Fruit fly (Drosophila melanogaster) whole organism, wandering third instar larva: ENCODE results near the gene Arpc1.

Experiments used
- Abd-B ChIP-seq: fragments of >200 bp; optimal IDR thresholded peaks from 2 replicates; lab custom pipeline; 2017; ENCODE audit warnings: missing biosample characterization, missing genetic modification characterization
- CG32264 ChIP-seq: fragments of 200-800 bp; sonication (Bioruptor generic); optimal IDR thresholded peaks from 2 replicates; lab custom pipeline; 2016; ENCODE audit warnings: missing biosample characterization, missing genetic modification characterization
- CG9705 ChIP-seq: fragments of 200-800 bp; sonication (Bioruptor generic); optimal IDR thresholded peaks from 2 replicates; lab custom pipeline; 2018; ENCODE audit warnings: missing biosample characterization, mild to moderate bottlenecking, missing genetic modification characterization
- CrebA ChIP-seq: fragments of 200-800 bp; sonication (Bioruptor generic); optimal IDR thresholded peaks from 2 replicates; lab custom pipeline; 2016; ENCODE audit warnings: missing biosample characterization, mild to moderate bottlenecking, missing genetic modification characterization, borderline replicate concordance
- Dfd ChIP-seq: fragments of >200 bp; optimal IDR thresholded peaks from 2 replicates; lab custom pipeline; 2017; ENCODE audit warnings: missing biosample characterization, missing genetic modification characterization
- Dif ChIP-seq: fragments of 200-275, 200-300 bp; sonication (Bioruptor generic); optimal IDR thresholded peaks from 2 replicates; lab custom pipeline; 2018; ENCODE audit warnings: missing biosample characterization, missing genetic modification characterization; ENCODE audit not compliant: partially characterized antibody
- GATAd ChIP-seq: sonication (Bioruptor generic); optimal IDR thresholded peaks from 2 replicates; lab custom pipeline; 2016; ENCODE audit warnings: missing biosample characterization, missing genetic modification characterization
- HLH106 ChIP-seq: fragments of 200-800 bp; optimal IDR thresholded peaks from 3 replicates; lab custom pipeline; 2019; ENCODE audit warnings: missing biosample characterization, mild to moderate bottlenecking, missing genetic modification characterization, moderate library complexity
- Hnf4 ChIP-seq: fragments of 200-800 bp; sonication (Bioruptor generic); optimal IDR thresholded peaks from 2 replicates; lab custom pipeline; 2016; ENCODE audit warnings: missing biosample characterization, mild to moderate bottlenecking, missing genetic modification characterization
- Hr78 ChIP-seq: fragments of >200 bp; optimal IDR thresholded peaks from 2 replicates; lab custom pipeline; 2017; ENCODE audit warnings: missing biosample characterization, missing genetic modification characterization
- Hr83 ChIP-seq: fragments of 200-300 bp; sonication (Bioruptor generic); optimal IDR thresholded peaks from 2 replicates; lab custom pipeline; 2016; ENCODE audit warnings: missing biosample characterization, mild to moderate bottlenecking, missing genetic modification characterization, moderate library complexity; ENCODE audit not compliant: poor library complexity, severe bottlenecking
- Jra ChIP-seq: sonication (Bioruptor generic); optimal IDR thresholded peaks from 2 replicates; lab custom pipeline; 2016; ENCODE audit warnings: missing biosample characterization, missing genetic modification characterization
- Mio ChIP-seq: sonication (Bioruptor generic); optimal IDR thresholded peaks from 2 replicates; lab custom pipeline; 2016; ENCODE audit warnings: missing biosample characterization, missing genetic modification characterization
- Myc ChIP-seq: fragments of >200 bp; optimal IDR thresholded peaks from 2 replicates; lab custom pipeline; 2017
- N ChIP-seq: fragments of >200 bp; optimal IDR thresholded peaks from 2 replicates; lab custom pipeline; 2018; ENCODE audit warnings: missing biosample characterization, missing external identifiers, missing genetic modification characterization
- OdsH ChIP-seq: fragments of 200-800 bp; sonication (Bioruptor generic); optimal IDR thresholded peaks from 2 replicates; lab custom pipeline; 2016; ENCODE audit warnings: missing biosample characterization, mild to moderate bottlenecking, missing genetic modification characterization
- Rel ChIP-seq, 2 experiments: fragments of 200-800 bp; sonication (Bioruptor generic) in 1 of 2; optimal IDR thresholded peaks; 2 replicates in 1 of 2; 3 replicates in 1 of 2; lab custom pipeline; 2016 to 2019; ENCODE audit warnings: mild to moderate bottlenecking in 2 of 2, missing biosample characterization in 2 of 2, missing genetic modification characterization in 2 of 2, moderate library complexity in 1 of 2
- Sp1 ChIP-seq: fragments of 200-800 bp; sonication (Bioruptor generic); optimal IDR thresholded peaks from 3 replicates; lab custom pipeline; 2019; ENCODE audit warnings: missing biosample characterization, mild to moderate bottlenecking, missing genetic modification characterization, moderate library complexity
- Vsx2 ChIP-seq: fragments of 200-300, 225-300 bp; sonication (Bioruptor generic); optimal IDR thresholded peaks from 2 replicates; lab custom pipeline; 2018; ENCODE audit warnings: missing biosample characterization, missing genetic modification characterization; ENCODE audit not compliant: partially characterized antibody
- br ChIP-seq: fragments of 200-800 bp; sonication (Bioruptor generic); optimal IDR thresholded peaks from 2 replicates; lab custom pipeline; 2016; ENCODE audit warnings: missing biosample characterization, missing genetic modification characterization
- brk ChIP-seq: fragments of 200-800 bp; sonication (Bioruptor generic); optimal IDR thresholded peaks from 2 replicates; lab custom pipeline; 2016; ENCODE audit warnings: missing biosample characterization, mild to moderate bottlenecking, missing genetic modification characterization
- dl ChIP-seq, 2 experiments: fragments of 175-275, 200-275 bp in 1 of 2; fragments of 200-275 bp in 1 of 2; sonication (Bioruptor generic); optimal IDR thresholded peaks; lab custom pipeline; 2018; ENCODE audit warnings: mild to moderate bottlenecking in 2 of 2, missing biosample characterization in 2 of 2, missing genetic modification characterization in 2 of 2, moderate library complexity in 2 of 2; ENCODE audit not compliant: partially characterized antibody in 2 of 2, insufficient read depth in 1 of 2
- dmrt93B ChIP-seq: fragments of 200-800 bp; sonication (Bioruptor generic); optimal IDR thresholded peaks from 2 replicates; lab custom pipeline; 2018; ENCODE audit warnings: missing biosample characterization, mild to moderate bottlenecking, missing genetic modification characterization
- dsf ChIP-seq: sonication (Bioruptor generic); optimal IDR thresholded peaks from 2 replicates; lab custom pipeline; 2016; ENCODE audit warnings: missing biosample characterization, missing genetic modification characterization, borderline replicate concordance
- ey ChIP-seq: fragments of 200-800 bp; sonication (Bioruptor generic); optimal IDR thresholded peaks from 2 replicates; lab custom pipeline; 2016; ENCODE audit warnings: missing biosample characterization, missing genetic modification characterization
- foxo ChIP-seq, 2 experiments: fragments of 200-800 bp; sonication (Bioruptor generic); optimal IDR thresholded peaks; 2 replicates in 1 of 2; 3 replicates in 1 of 2; lab custom pipeline; 2016 to 2017; ENCODE audit warnings: missing biosample characterization in 2 of 2, missing genetic modification characterization in 2 of 2
- fru ChIP-seq: fragments of 200-800 bp; sonication (Bioruptor generic); optimal IDR thresholded peaks from 3 replicates; lab custom pipeline; 2016; ENCODE audit warnings: missing biosample characterization, mild to moderate bottlenecking, missing genetic modification characterization
- h ChIP-seq: fragments of 200-800 bp; sonication (Bioruptor generic); optimal IDR thresholded peaks from 3 replicates; lab custom pipeline; 2016; ENCODE audit warnings: missing biosample characterization, mild to moderate bottlenecking, missing genetic modification characterization
- jim ChIP-seq: fragments of 175-275, 200-325 bp; sonication (Bioruptor generic); optimal IDR thresholded peaks from 2 replicates; lab custom pipeline; 2016; ENCODE audit warnings: missing biosample characterization, mild to moderate bottlenecking, missing genetic modification characterization
- lola ChIP-seq: fragments of >200 bp; optimal IDR thresholded peaks from 2 replicates; lab custom pipeline; 2017; ENCODE audit warnings: missing biosample characterization, missing genetic modification characterization
- pan ChIP-seq: fragments of >200 bp; optimal IDR thresholded peaks from 2 replicates; lab custom pipeline; 2017
- psq ChIP-seq: fragments of 200-800 bp; sonication (Bioruptor generic); optimal IDR thresholded peaks from 3 replicates; lab custom pipeline; 2017; ENCODE audit warnings: missing biosample characterization, mild to moderate bottlenecking, missing genetic modification characterization, moderate library complexity
- rgr ChIP-seq: fragments of 200-800 bp; sonication (Bioruptor generic); optimal IDR thresholded peaks from 3 replicates; lab custom pipeline; 2016; ENCODE audit warnings: missing biosample characterization, mild to moderate bottlenecking, missing genetic modification characterization
- sage ChIP-seq: fragments of 200-800 bp; sonication (Bioruptor generic); optimal IDR thresholded peaks from 2 replicates; lab custom pipeline; 2016; ENCODE audit warnings: missing biosample characterization, mild to moderate bottlenecking, missing genetic modification characterization
- sv ChIP-seq: fragments of 200-800 bp; sonication (Bioruptor generic); optimal IDR thresholded peaks from 3 replicates; lab custom pipeline; 2016; ENCODE audit warnings: missing biosample characterization, missing genetic modification characterization
- tai ChIP-seq: sonication (Bioruptor generic); optimal IDR thresholded peaks from 2 replicates; lab custom pipeline; 2016; ENCODE audit warnings: missing biosample characterization, missing genetic modification characterization
- usp ChIP-seq: fragments of >200 bp; optimal IDR thresholded peaks from 2 replicates; lab custom pipeline; 2017; ENCODE audit warnings: missing biosample characterization, missing genetic modification characterization
- woc ChIP-seq: sonication (Bioruptor generic); optimal IDR thresholded peaks from 2 replicates; lab custom pipeline; 2016; ENCODE audit warnings: missing biosample characterization, mild to moderate bottlenecking, missing genetic modification characterization

Gene Arpc1

DNA sequence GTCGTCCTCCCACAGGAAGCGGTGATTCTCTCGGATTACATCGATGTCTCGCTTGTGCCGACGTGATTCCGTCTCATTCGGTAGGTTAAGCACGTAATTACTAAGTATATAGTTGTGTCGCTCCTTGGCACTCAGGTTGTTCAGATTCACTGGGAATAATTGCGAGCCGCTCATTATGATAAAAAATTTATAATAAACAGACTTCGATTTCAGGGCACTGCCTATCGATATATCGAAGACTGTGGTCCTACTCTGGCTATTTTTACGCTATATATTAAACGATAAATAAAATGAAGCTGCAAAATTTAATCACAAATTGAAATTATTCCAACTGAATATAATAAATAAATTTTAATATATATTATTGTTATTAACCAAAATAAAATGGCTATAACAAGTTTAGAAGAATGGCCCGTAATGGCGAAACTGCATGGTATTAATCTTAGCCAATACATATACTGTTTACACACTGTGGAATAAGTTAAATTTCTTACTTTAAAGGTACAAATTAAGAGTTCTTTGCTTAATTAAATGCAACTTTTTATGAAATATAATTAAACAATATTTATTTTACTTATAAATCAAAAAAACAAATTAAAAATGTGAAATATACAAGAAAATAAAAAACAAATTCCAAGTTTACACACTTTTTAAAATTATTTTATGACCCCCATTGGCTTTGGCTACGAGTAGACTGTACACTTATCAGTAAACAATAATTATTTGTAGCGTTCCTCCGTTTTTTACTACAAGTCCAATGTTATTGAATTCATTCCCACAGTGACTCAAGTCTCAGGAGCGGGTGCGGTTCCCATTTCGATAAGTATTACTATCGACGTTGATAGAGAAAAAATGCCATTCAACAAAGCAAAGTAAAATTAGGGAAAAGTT, 46.0 kb downstream of the Arpc1 start, which contains the start of gene Eato (continued):
- TF ChIP-seq psq (peak; percentile 25), CG32264 (GFP tag; lab: Kevin White, UChicago) (no peak), h (no peak), Myc (lab: Kevin White, UChicago) (peak; percentile 19), CG9705 (GFP tag; lab: Kevin White, UChicago) (no peak), Abd-B (GFP tag; lab: Kevin White, UChicago) (no peak), Hr83 (GFP tag; lab: Kevin White, UChicago) (peak; percentile 3), dmrt93B (GFP tag; lab: Kevin White, UChicago) (no peak), Mio (GFP tag; lab: Kevin White, UChicago) (no peak), CrebA (GFP tag; lab: Kevin White, UChicago) (no peak)
- TF ChIP-seq, all 38 proteins: peak for 12

DNA sequence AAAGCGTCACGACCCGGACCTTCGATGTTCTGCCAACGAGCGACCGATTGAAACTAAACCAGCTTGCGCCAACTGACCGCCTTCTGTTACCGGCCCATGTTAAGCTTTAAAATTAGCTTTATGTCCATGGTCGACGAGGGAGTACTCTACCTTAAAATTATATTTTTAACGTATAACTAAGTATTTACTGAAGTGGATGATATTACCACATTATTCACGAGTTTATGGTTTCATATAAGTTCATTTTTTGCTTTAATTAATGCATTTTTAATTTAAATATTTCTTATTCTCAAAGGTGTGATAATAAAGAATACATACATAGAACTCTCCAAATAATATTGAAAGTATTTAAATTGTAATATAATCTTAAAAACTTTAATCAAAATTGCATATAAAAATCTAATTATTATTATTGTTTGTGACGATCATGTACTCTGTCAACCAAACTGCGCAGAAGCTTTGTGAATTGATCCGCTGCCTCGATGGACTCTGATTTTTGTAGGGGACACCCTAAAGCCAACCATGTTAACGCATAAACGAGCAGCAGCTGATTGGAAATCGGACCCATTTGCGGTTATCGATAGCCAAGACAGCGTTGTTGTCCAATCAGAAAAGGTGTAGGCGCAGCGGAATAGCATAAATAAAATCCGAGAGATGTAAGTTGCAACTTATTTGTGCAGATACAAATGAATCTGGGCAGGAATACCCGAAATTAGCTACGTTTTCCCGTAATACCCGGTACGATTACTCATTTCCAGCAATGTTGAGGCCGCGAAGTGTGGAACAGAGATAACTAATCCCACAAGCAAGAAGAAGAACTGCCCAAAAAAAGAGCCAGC, 49.2 kb downstream of the Arpc1 start, which contains the start of the genes CG9008 and p38b:
Gene CG9008, minus strand, starts transcription at position 57 of the 839 bp plus-strand sequence.
Gene p38b, plus strand, starts transcription at position 581 of the 839 bp plus-strand sequence.
- no peak for TF ChIP-seq dl (GFP tag; optimal IDR thresholded peaks at IDR 0.05; lab: Kevin White, UChicago; ENCODE audit: insufficient read depth in 1 of 2, partially characterized antibody in 2 of 2)
- peak; percentile 79 for TF ChIP-seq sage
- TF ChIP-seq rgr (GFP tag; lab: Kevin White, UChicago) = peak; percentile 58
- no peak for TF ChIP-seq Vsx2
- TF ChIP-seq fru = peak; percentile 78
- peak; percentile 26 for TF ChIP-seq ey (GFP tag; lab: Kevin White, UChicago)
- TF ChIP-seq Mio (GFP tag; lab: Kevin White, UChicago) = no peak
- peak; percentile 42 for TF ChIP-seq br (GFP tag; lab: Kevin White, UChicago)
- TF ChIP-seq CrebA (GFP tag; lab: Kevin White, UChicago) = no peak
- peak; percentile 93 for TF ChIP-seq Sp1
- no peak for TF ChIP-seq lola
- TF ChIP-seq tai (GFP tag; lab: Kevin White, UChicago) = no peak
- TF ChIP-seq GATAd (GFP tag; lab: Kevin White, UChicago) = no peak
- no peak for TF ChIP-seq Dfd
- no peak for TF ChIP-seq Myc (lab: Kevin White, UChicago)
- TF ChIP-seq CG32264 (GFP tag; lab: Kevin White, UChicago) = peak; percentile 39
- TF ChIP-seq h = peak; percentile 69
- peak; percentile 86 for TF ChIP-seq woc (GFP tag; lab: Kevin White, UChicago)
- TF ChIP-seq Dif (GFP tag; lab: Kevin White, UChicago) = no peak
- TF ChIP-seq Hnf4 = peak; percentile 39
- TF ChIP-seq N (GFP tag; lab: Kevin White, UChicago) = no peak
- no peak for TF ChIP-seq dmrt93B (GFP tag; lab: Kevin White, UChicago)
- TF ChIP-seq Jra = no peak
- no peak for TF ChIP-seq usp (GFP tag; lab: Kevin White, UChicago)
- TF ChIP-seq dsf (GFP tag; lab: Kevin White, UChicago) = peak; percentile 18
- TF ChIP-seq jim (GFP tag; lab: Kevin White, UChicago) = peak; percentile 57
- peak; percentile 65 for TF ChIP-seq sv
- peak; percentile 76 for TF ChIP-seq OdsH (GFP tag; lab: Kevin White, UChicago)
- no peak for TF ChIP-seq brk (GFP tag; lab: Kevin White, UChicago)
- peak; percentile 65 for TF ChIP-seq CG9705 (GFP tag; lab: Kevin White, UChicago)
- TF ChIP-seq Hr78 (GFP tag; lab: Kevin White, UChicago) = no peak
- TF ChIP-seq Abd-B (GFP tag; lab: Kevin White, UChicago) = no peak
- peak; percentile 89 for TF ChIP-seq HLH106 (tag; lab: Kevin White, UChicago)
- no peak for TF ChIP-seq pan (lab: Kevin White, UChicago)
- TF ChIP-seq psq = peak; percentile 84
- peak in 1 of 2 experiments; percentile 87 for TF ChIP-seq foxo (GFP tag; optimal IDR thresholded peaks at IDR 0.05; lab: Kevin White, UChicago)
- TF ChIP-seq Rel (GFP tag; optimal IDR thresholded peaks at IDR 0.05; lab: Kevin White, UChicago) = peak; percentile 23
- TF ChIP-seq Rel (tag; optimal IDR thresholded peaks at IDR 0.05; lab: Kevin White, UChicago) = peak; percentile 8
- peak; percentile 74 for TF ChIP-seq Hr83 (GFP tag; lab: Kevin White, UChicago)
